Fruit fly (Drosophila melanogaster) whole organism, embryonic: ENCODE data around the gene CG10068.

Experiments
- Awh ChIP-seq: fragments of 200-800 bp; sonication (Bioruptor generic); IDR thresholded peaks from 2 replicates; pipeline ENCODE4, ENCODE4 v1.3.6; 2022; ENCODE audit warnings: missing biosample characterization, missing genetic modification characterization
- CG10209 ChIP-seq: fragments of 200-800 bp; sonication (Bioruptor generic); optimal IDR thresholded peaks from 3 replicates; lab custom pipeline; 2017; ENCODE audit warnings: missing biosample characterization, mild to moderate bottlenecking, missing genetic modification characterization, missing genetic modification reagents
- CG10267 ChIP-seq: fragments of 200-800 bp; sonication (Bioruptor generic); optimal IDR thresholded peaks from 2 replicates; lab custom pipeline; 2018; ENCODE audit warnings: missing biosample characterization, mild to moderate bottlenecking, missing genetic modification characterization, moderate library complexity
- CG11504 ChIP-seq: fragments of 200-800 bp; sonication (Bioruptor generic); optimal IDR thresholded peaks from 3 replicates; lab custom pipeline; 2019; ENCODE audit warnings: missing biosample characterization, mild to moderate bottlenecking, missing genetic modification characterization, moderate library complexity
- CG12104 ChIP-seq: fragments of 200-800 bp; sonication (Bioruptor generic); optimal IDR thresholded peaks from 3 replicates; lab custom pipeline; 2016; ENCODE audit warnings: missing biosample characterization, missing genetic modification characterization
- CG14667 ChIP-seq: fragments of 200-800 bp; sonication (Bioruptor generic); IDR thresholded peaks from 2 replicates; pipeline ENCODE4 v1.3.6; 2022; ENCODE audit warnings: missing biosample characterization, missing genetic modification characterization
- CG14710 ChIP-seq: fragments of 200-800 bp; sonication (Bioruptor generic); optimal IDR thresholded peaks from 3 replicates; lab custom pipeline; 2019; ENCODE audit warnings: missing biosample characterization, mild to moderate bottlenecking, missing genetic modification characterization, moderate library complexity
- CG14860 ChIP-seq: fragments of 200-800 bp; sonication (Bioruptor generic); IDR thresholded peaks from 3 replicates; pipeline ENCODE4 v1.3.6; 2022; ENCODE audit warnings: missing biosample characterization, missing genetic modification characterization; ENCODE audit not compliant: partially characterized antibody
- CG17612 ChIP-seq: fragments of 200-800 bp; sonication (Bioruptor generic); IDR thresholded peaks from 2 replicates; pipeline ENCODE4 v1.3.6; 2022; ENCODE audit warnings: missing biosample characterization, missing genetic modification characterization
- CG17802 ChIP-seq: fragments of 200-800 bp; sonication (Bioruptor generic); optimal IDR thresholded peaks from 2 replicates; lab custom pipeline; 2018; ENCODE audit warnings: missing biosample characterization, mild to moderate bottlenecking, missing genetic modification characterization, moderate library complexity
- CG2116 ChIP-seq: fragments of 200-800 bp; sonication (Bioruptor generic); optimal IDR thresholded peaks from 3 replicates; lab custom pipeline; 2018; ENCODE audit warnings: missing biosample characterization, mild to moderate bottlenecking, missing genetic modification characterization
- CG4617 ChIP-seq: fragments of 200-800 bp; sonication (Bioruptor generic); optimal IDR thresholded peaks from 3 replicates; lab custom pipeline; 2016; ENCODE audit warnings: missing biosample characterization, missing genetic modification characterization, borderline replicate concordance
- CG5245 ChIP-seq: fragments of 200-800 bp; sonication (Bioruptor generic); optimal IDR thresholded peaks from 3 replicates; lab custom pipeline; 2016; ENCODE audit warnings: missing biosample characterization, missing genetic modification characterization
- CG7357 ChIP-seq: fragments of 200-800 bp; sonication (Bioruptor generic); IDR thresholded peaks from 3 replicates; pipeline ENCODE4 v1.3.6; 2022; ENCODE audit warnings: missing biosample characterization, missing genetic modification characterization
- CG7963 ChIP-seq: fragments of 200-800 bp; sonication (Bioruptor generic); IDR thresholded peaks from 3 replicates; pipeline ENCODE4 v1.3.6; 2022; ENCODE audit warnings: missing biosample characterization, missing genetic modification characterization; ENCODE audit not compliant: partially characterized antibody
- CG8924 ChIP-seq: fragments of 200-800 bp; optimal IDR thresholded peaks from 3 replicates; lab custom pipeline; 2019; ENCODE audit warnings: missing biosample characterization, mild to moderate bottlenecking, missing genetic modification characterization, moderate library complexity
- CG9437 ChIP-seq: fragments of 200-800 bp; sonication (Bioruptor generic); optimal IDR thresholded peaks from 2 replicates; lab custom pipeline; 2018; ENCODE audit warnings: missing biosample characterization, mild to moderate bottlenecking, missing genetic modification characterization
- CG9609 ChIP-seq: fragments of 200-800 bp; sonication (Bioruptor generic); optimal IDR thresholded peaks from 3 replicates; lab custom pipeline; 2016; ENCODE audit warnings: missing biosample characterization, missing genetic modification characterization
- D19B ChIP-seq: fragments of 200-800 bp; sonication (Bioruptor generic); optimal IDR thresholded peaks from 2 replicates; lab custom pipeline; 2017; ENCODE audit warnings: missing biosample characterization, mild to moderate bottlenecking, missing genetic modification characterization
- E2f1 ChIP-seq: fragments of 200-800 bp; sonication (Bioruptor generic); IDR thresholded peaks from 2 replicates; pipeline ENCODE4 v1.3.6; 2022; ENCODE audit warnings: missing biosample characterization, missing genetic modification characterization
- Ets65A ChIP-seq: fragments of 200-800 bp; sonication (Bioruptor generic); peaks from one replicate; lab custom pipeline; 2016; ENCODE audit warnings: missing biosample characterization, missing genetic modification characterization
- HLH4C ChIP-seq: fragments of 200-800 bp; sonication (Bioruptor generic); IDR thresholded peaks from 3 replicates; pipeline ENCODE4 v1.3.6; 2022; ENCODE audit warnings: missing biosample characterization, missing genetic modification characterization; ENCODE audit not compliant: partially characterized antibody
- Lpt ChIP-seq: fragments of >200 bp; optimal IDR thresholded peaks from 2 replicates; lab custom pipeline; 2018; ENCODE audit warnings: missing biosample characterization, missing genetic modification characterization
- MTF-1 ChIP-seq: fragments of 200-800 bp; sonication (Bioruptor generic); optimal IDR thresholded peaks from 2 replicates; lab custom pipeline; 2018; ENCODE audit warnings: missing biosample characterization, mild to moderate bottlenecking, missing genetic modification characterization, borderline replicate concordance
- Myb ChIP-seq: fragments of 200-800 bp; sonication (Bioruptor generic); optimal IDR thresholded peaks from 2 replicates; lab custom pipeline; 2016; ENCODE audit warnings: missing biosample characterization, missing genetic modification characterization
- NC2β ChIP-seq: fragments of 200-800 bp; sonication (Bioruptor generic); optimal IDR thresholded peaks from 2 replicates; lab custom pipeline; 2016; ENCODE audit warnings: missing biosample characterization, missing genetic modification characterization
- Nf-YC ChIP-seq: fragments of 200-800 bp; optimal IDR thresholded peaks from 3 replicates; lab custom pipeline; 2019; ENCODE audit warnings: missing biosample characterization, mild to moderate bottlenecking, missing genetic modification characterization, moderate library complexity
- YL-1 ChIP-seq: fragments of 200-800 bp; sonication (Bioruptor generic); optimal IDR thresholded peaks from 3 replicates; lab custom pipeline; 2017; ENCODE audit warnings: missing biosample characterization, mild to moderate bottlenecking, missing genetic modification characterization
- amos ChIP-seq: fragments of 200-800 bp; sonication (Bioruptor generic); IDR thresholded peaks from 2 replicates; pipeline ENCODE4 v1.3.6; 2022; ENCODE audit warnings: missing biosample characterization, missing genetic modification characterization; ENCODE audit not compliant: partially characterized antibody
- ase ChIP-seq: fragments of 200-800 bp; sonication (Bioruptor generic); IDR thresholded peaks from 3 replicates; pipeline ENCODE4 v1.3.6; 2022; ENCODE audit warnings: missing biosample characterization, missing genetic modification characterization
- bab2 ChIP-seq: fragments of 200-800 bp; sonication (Bioruptor generic); optimal IDR thresholded peaks from 2 replicates; lab custom pipeline; 2016; ENCODE audit warnings: missing biosample characterization, missing genetic modification characterization
- bcd ChIP-seq: fragments of 200-800 bp; sonication (Bioruptor generic); optimal IDR thresholded peaks from 2 replicates; lab custom pipeline; 2017; ENCODE audit warnings: missing biosample characterization, mild to moderate bottlenecking, missing genetic modification characterization
- bowl ChIP-seq: fragments of 200-800 bp; sonication (Bioruptor generic); IDR thresholded peaks from 2 replicates; pipeline ENCODE4 v1.3.6; 2022; ENCODE audit warnings: missing biosample characterization, missing genetic modification characterization
- cas ChIP-seq: fragments of 200-800 bp; sonication (Bioruptor generic); IDR thresholded peaks from 2 replicates; pipeline ENCODE4 v1.3.6; 2022; ENCODE audit warnings: missing biosample characterization, missing genetic modification characterization
- chinmo ChIP-seq: fragments of 200-800 bp; sonication (Bioruptor generic); IDR thresholded peaks from 4 replicates; pipeline ENCODE4 v1.3.6; 2022; ENCODE audit warnings: missing biosample characterization, missing genetic modification characterization; ENCODE audit not compliant: partially characterized antibody
- disco-r ChIP-seq: fragments of 200-800 bp; sonication (Bioruptor generic); optimal IDR thresholded peaks from 2 replicates; lab custom pipeline; 2016; ENCODE audit warnings: missing biosample characterization, missing genetic modification characterization
- dmrt11E ChIP-seq: fragments of 200-800 bp; sonication (Bioruptor generic); optimal IDR thresholded peaks from 3 replicates; lab custom pipeline; 2018; ENCODE audit warnings: missing biosample characterization, mild to moderate bottlenecking, missing genetic modification characterization, moderate library complexity
- hbn ChIP-seq: fragments of 200-800 bp; sonication (Bioruptor generic); IDR thresholded peaks from 2 replicates; pipeline ENCODE4 v1.3.6; 2022; ENCODE audit warnings: missing biosample characterization, missing genetic modification characterization; ENCODE audit not compliant: partially characterized antibody
- inv ChIP-seq: fragments of 200-800 bp; sonication (Bioruptor generic); IDR thresholded peaks from 2 replicates; pipeline ENCODE4 v1.3.6; 2022; ENCODE audit warnings: missing biosample characterization, missing genetic modification characterization; ENCODE audit not compliant: partially characterized antibody
- mam ChIP-seq: fragments of 200-800 bp; sonication (Bioruptor generic); optimal IDR thresholded peaks from 3 replicates; lab custom pipeline; 2016; ENCODE audit warnings: missing biosample characterization, missing genetic modification characterization
- mld ChIP-seq: fragments of 200-800 bp; sonication (Bioruptor generic); IDR thresholded peaks from 3 replicates; pipeline ENCODE4 v1.3.6; 2022; ENCODE audit warnings: missing biosample characterization, missing genetic modification characterization; ENCODE audit not compliant: partially characterized antibody
- sc ChIP-seq, 3 experiments: fragments of >200 bp in 2 of 3; fragments of 200-800 bp in 1 of 3; sonication (Bioruptor generic) in 1 of 3; optimal IDR thresholded peaks; 2 replicates in 2 of 3; 3 replicates in 1 of 3; lab custom pipeline; 2017; ENCODE audit warnings: mild to moderate bottlenecking in 1 of 3, missing biosample characterization in 1 of 3, missing genetic modification characterization in 1 of 3, missing genetic modification reagents in 1 of 3
- sd ChIP-seq: fragments of 200-800 bp; sonication (Bioruptor generic); optimal IDR thresholded peaks from 3 replicates; lab custom pipeline; 2018; ENCODE audit warnings: missing biosample characterization, mild to moderate bottlenecking, missing genetic modification characterization, moderate library complexity
- sr ChIP-seq: fragments of 200-800 bp; sonication (Bioruptor generic); IDR thresholded peaks from 3 replicates; pipeline ENCODE4 v1.3.6; 2022; ENCODE audit warnings: missing biosample characterization, missing genetic modification characterization
- ssp ChIP-seq: fragments of 200-800 bp; sonication (Bioruptor generic); IDR thresholded peaks from 2 replicates; pipeline ENCODE4 v1.3.6; 2022; ENCODE audit warnings: missing biosample characterization, missing genetic modification characterization
- stwl ChIP-seq: fragments of 200-800 bp; sonication (Bioruptor generic); optimal IDR thresholded peaks from 3 replicates; lab custom pipeline; 2018; ENCODE audit warnings: missing biosample characterization, mild to moderate bottlenecking, missing genetic modification characterization, moderate library complexity
- unpg ChIP-seq: fragments of 200-800 bp; sonication (Bioruptor generic); optimal IDR thresholded peaks from 3 replicates; lab custom pipeline; 2018; ENCODE audit warnings: missing biosample characterization, mild to moderate bottlenecking, missing genetic modification characterization, moderate library complexity
- wek ChIP-seq: fragments of 200-800 bp; sonication (Bioruptor generic); optimal IDR thresholded peaks from 3 replicates; lab custom pipeline; 2018; ENCODE audit warnings: missing biosample characterization, mild to moderate bottlenecking, missing genetic modification characterization, moderate library complexity

CG10068 gene

dm6 chr3R:7135881-7136280 is 8.1 kb upstream of the CG10068 start, which contains the start of gene Fer1 (continued):
- TF ChIP-seq CG11504 (tag; lab: Kevin White, UChicago) (no peak), CG7357 (GFP tag; lab: Robert Waterston, UW) (peak; percentile 60; the same call in 1 of the 3 replicates), E2f1 (GFP tag; lab: Robert Waterston, UW) (no peak), sc (optimal IDR thresholded peaks at IDR 0.05; lab: Kevin White, UChicago) (no peak), sc (GFP tag; optimal IDR thresholded peaks at IDR 0.05; lab: Kevin White, UChicago) (no peak), CG12104 (GFP tag; lab: Kevin White, UChicago) (no peak), sr (GFP tag; lab: Robert Waterston, UW) (no peak), amos (no peak), hbn (GFP tag; lab: Robert Waterston, UW) (no peak), Nf-YC (tag; lab: Kevin White, UChicago) (peak; percentile 97), Myb (GFP tag; lab: Kevin White, UChicago) (no peak), mam (no peak), sd (no peak), CG2116 (GFP tag; lab: Kevin White, UChicago) (peak; percentile 72), CG14860 (GFP tag; lab: Robert Waterston, UW) (no peak), CG14710 (tag; lab: Kevin White, UChicago) (no peak), NC2β (GFP tag; lab: Kevin White, UChicago) (no peak), ssp (GFP tag; lab: Robert Waterston, UW) (peak; percentile 39; the same call in 1 of the 2 replicates), CG9437 (GFP tag; lab: Kevin White, UChicago) (no peak), HLH4C (GFP tag; lab: Robert Waterston, UW) (0 out of 3 replicates have a peak, but pooled peaks have one; percentile 20), unpg (GFP tag; lab: Kevin White, UChicago) (no peak), CG10209 (GFP tag; lab: Kevin White, UChicago) (no peak), CG8924 (tag; lab: Kevin White, UChicago) (no peak)
- TF ChIP-seq, all 482 proteins: peak for 13

dm6 chr3R:7134715-7135505 is 7.1 kb upstream of the CG10068 start:
- no peak for TF ChIP-seq disco-r (GFP tag; lab: Kevin White, UChicago)
- no peak for TF ChIP-seq inv (GFP tag; lab: Robert Waterston, UW)
- TF ChIP-seq Awh (GFP tag; lab: Robert Waterston, UW), result no peak
- no peak for TF ChIP-seq CG17802 (tag; lab: Kevin White, UChicago)
- TF ChIP-seq stwl, result peak; percentile 8
- no peak for TF ChIP-seq D19B (GFP tag; lab: Kevin White, UChicago)
- no peak for TF ChIP-seq CG7963 (GFP tag; lab: Robert Waterston, UW)
- TF ChIP-seq ase, result no peak
- no peak for TF ChIP-seq CG5245 (GFP tag; lab: Kevin White, UChicago)
- no peak for TF ChIP-seq bowl (GFP tag; lab: Robert Waterston, UW)
- no peak for TF ChIP-seq bcd (GFP tag; lab: Kevin White, UChicago)
- no peak for TF ChIP-seq mld (GFP tag; lab: Robert Waterston, UW)
- no peak for TF ChIP-seq bab2 (GFP tag; lab: Kevin White, UChicago)
- no peak for TF ChIP-seq Lpt
- TF ChIP-seq MTF-1, result no peak
- TF ChIP-seq CG9609 (GFP tag; lab: Kevin White, UChicago), result no peak
- TF ChIP-seq wek (GFP tag; lab: Kevin White, UChicago), result no peak
- TF ChIP-seq cas (GFP tag; lab: Robert Waterston, UW), result no peak
- peak; percentile 57 for TF ChIP-seq dmrt11E (tag; lab: Kevin White, UChicago)
- no peak for TF ChIP-seq CG4617 (GFP tag; lab: Kevin White, UChicago)
- no peak for TF ChIP-seq CG17612 (GFP tag; lab: Robert Waterston, UW)
- no peak for TF ChIP-seq chinmo
- TF ChIP-seq Ets65A, result peak; percentile 56
- peak; percentile 9 for TF ChIP-seq CG10267 (tag; lab: Kevin White, UChicago)
- TF ChIP-seq CG14667, result no peak
- no peak for TF ChIP-seq YL-1 (GFP tag; lab: Kevin White, UChicago)
